Worm (Caenorhabditis elegans) whole organism, late embryonic: ENCODE measurements around the gene gfm-1.

Experiments
- ceh-45 ChIP-seq: fragments of 200-800 bp; sonication (Bioruptor generic); IDR thresholded peaks from 2 replicates; pipeline ENCODE4 v1.3.6; 2022; ENCODE audit warnings: missing genetic modification reagents, missing genetic modification characterization, missing compliant biosample characterization
- unc-55 ChIP-seq: sonication (generic microtip); optimal IDR thresholded peaks from 2 replicates; lab custom pipeline; 2017; ENCODE audit warnings: missing biosample characterization, missing genetic modification reagents, missing genetic modification characterization

gfm-1 gene

DNA sequence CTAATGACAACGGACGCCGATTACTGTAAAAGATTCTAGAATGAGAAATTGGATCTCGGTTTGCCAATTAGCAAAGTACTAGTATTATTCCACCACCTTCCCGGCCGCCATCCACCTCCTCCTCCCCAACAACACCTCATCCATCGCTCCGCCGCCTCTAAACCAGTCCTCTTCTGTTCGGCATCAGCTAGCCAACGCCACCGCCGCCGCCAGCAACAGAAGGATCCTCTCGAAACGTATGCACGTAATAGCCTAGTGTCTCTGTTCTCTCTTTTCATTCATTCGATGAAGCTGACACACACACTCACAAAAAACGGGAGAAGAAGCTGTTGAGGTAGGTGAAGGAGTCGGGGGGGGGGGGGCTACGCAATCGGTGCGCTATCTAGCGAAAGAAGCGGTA, 53.4 kb downstream of the gfm-1 start:
- no peak for TF ChIP-seq unc-55 (GFP tag; lab: Kevin White, UChicago)
- 0 out of 2 replicates have a peak, but pooled peaks have one; percentile 27 for TF ChIP-seq ceh-45 (GFP tag; lab: Robert Waterston, UW)
